Fruit fly (Drosophila melanogaster) whole organism, embryonic: Measurements from ENCODE around the gene Ada2a.

ENCODE experiments used
- Antp ChIP-seq: fragments of 200-800 bp; sonication (Bioruptor generic); optimal IDR thresholded peaks from 3 replicates; lab custom pipeline; 2016; ENCODE audit warnings: missing biosample characterization, missing genetic modification characterization
- CG2889 ChIP-seq: fragments of 200-800 bp; sonication (Bioruptor generic); IDR thresholded peaks from 3 replicates; pipeline ENCODE4 v1.3.6; 2022; ENCODE audit warnings: missing biosample characterization, missing genetic modification characterization
- CG6813 ChIP-seq: fragments of 200-800 bp; sonication (Bioruptor generic); optimal IDR thresholded peaks from 2 replicates; lab custom pipeline; 2017; ENCODE audit warnings: missing biosample characterization, missing genetic modification characterization, mild to moderate bottlenecking, moderate library complexity, missing genetic modification reagents
- Rfx ChIP-seq: fragments of 200-800 bp; sonication (Bioruptor generic); IDR thresholded peaks from 2 replicates; pipeline ENCODE4 v1.3.6; 2022; ENCODE audit warnings: missing biosample characterization, missing genetic modification characterization
- gro ChIP-seq: fragments of 200-800 bp; sonication (Bioruptor generic); optimal IDR thresholded peaks from 2 replicates; lab custom pipeline; 2016; ENCODE audit warnings: missing biosample characterization, missing genetic modification characterization

- TF ChIP-seq CG6813 (GFP tag; lab: Kevin White, UChicago) (no peak), gro (GFP tag; lab: Kevin White, UChicago) (no peak), Antp (no peak), Rfx (GFP tag; lab: Robert Waterston, UW) (no peak), CG2889 (GFP tag; lab: Robert Waterston, UW) (no peak)
Observed at dm6 chr3R:18243000-18243399, 12.3 kb downstream of the Ada2a start.
